Worm (Caenorhabditis elegans) whole organism, L1 larva: ENCODE measurements around the gene F22B7.9.

Source experiments
- egl-27 ChIP-seq, 2 experiments: fragments of 150-350 bp in 1 of 2; sonication (generic microtip); optimal IDR thresholded peaks; 3 replicates each; lab custom pipeline; 2017 to 2018; ENCODE audit warnings: missing biosample characterization in 2 of 2, missing genetic modification characterization in 2 of 2, missing genetic modification reagents in 2 of 2
- hlh-4 ChIP-seq: sonication (generic microtip); optimal IDR thresholded peaks from 2 replicates; lab custom pipeline; 2016; ENCODE audit warnings: mild to moderate bottlenecking, missing genetic modification characterization, missing compliant biosample characterization
- lin-39 ChIP-seq: fragments of 150-350 bp; optimal IDR thresholded peaks from 2 replicates; lab custom pipeline; 2014; ENCODE audit warnings: missing biosample characterization, missing genetic modification reagents, missing genetic modification characterization
- lsy-2 ChIP-seq, 2 experiments: fragments of 150-350 bp; optimal IDR thresholded peaks; 2 replicates each; lab custom pipeline; 2014; ENCODE audit warnings: missing biosample characterization in 2 of 2, missing genetic modification characterization in 2 of 2
- nhr-28 ChIP-seq: fragments of 150-350 bp; optimal IDR thresholded peaks from 2 replicates; lab custom pipeline; 2014; ENCODE audit warnings: missing biosample characterization, missing genetic modification characterization
- vab-15 ChIP-seq: sonication (generic microtip); optimal IDR thresholded peaks from 2 replicates; lab custom pipeline; 2017; ENCODE audit warnings: missing genotype, mild to moderate bottlenecking, missing genetic modification characterization, missing compliant biosample characterization

- TF ChIP-seq vab-15 (tag; lab: Kevin White, UChicago), result no peak
- TF ChIP-seq lsy-2 (tag; optimal IDR thresholded peaks at IDR 0.05; lab: Kevin White, UChicago), result no peak
- TF ChIP-seq egl-27 (tag; optimal IDR thresholded peaks at IDR 0.05; lab: Kevin White, UChicago), result no peak
- no peak for TF ChIP-seq hlh-4 (tag; lab: Kevin White, UChicago)
- TF ChIP-seq lin-39 (tag; lab: Kevin White, UChicago), result no peak
- TF ChIP-seq nhr-28 (tag; lab: Kevin White, UChicago), result no peak
Observed at ce11 chrIII:8639188-8639795, 14.4 kb downstream of the F22B7.9 start, which contains the start of gene fip-1.
